Worm (Caenorhabditis elegans) whole organism, L4 larva: ENCODE data around the gene C09E7.4.

Experiments used
- R02D3.7 ChIP-seq: fragments of 150-350 bp; sonication (generic microtip); optimal IDR thresholded peaks from 3 replicates; lab custom pipeline; 2014; ENCODE audit warnings: missing biosample characterization, missing genetic modification characterization
- egl-27 ChIP-seq: sonication (generic microtip); optimal IDR thresholded peaks from 3 replicates; lab custom pipeline; 2017; ENCODE audit warnings: missing biosample characterization, missing genetic modification reagents, missing genetic modification characterization
- hlh-11 ChIP-seq: fragments of 200-800 bp; sonication (Bioruptor generic); optimal IDR thresholded peaks from 2 replicates; lab custom pipeline; 2018; ENCODE audit warnings: mild to moderate bottlenecking, missing genetic modification characterization, missing compliant biosample characterization
- nhr-11 ChIP-seq: fragments of 150-350 bp; optimal IDR thresholded peaks from 2 replicates; lab custom pipeline; 2014; ENCODE audit warnings: missing biosample characterization, missing genetic modification characterization
- nhr-237 ChIP-seq: sonication (generic microtip); optimal IDR thresholded peaks from 2 replicates; lab custom pipeline; 2017; ENCODE audit warnings: missing biosample characterization, missing genetic modification characterization
- nhr-28 ChIP-seq: fragments of 150-350 bp; optimal IDR thresholded peaks from 2 replicates; lab custom pipeline; 2014; ENCODE audit warnings: missing biosample characterization, missing genetic modification characterization
- nhr-76 ChIP-seq: fragments of 150-350 bp; optimal IDR thresholded peaks from 2 replicates; lab custom pipeline; 2014; ENCODE audit warnings: missing biosample characterization, missing genetic modification characterization
- snpc-1.2 ChIP-seq: fragments of 200-800 bp; sonication (Bioruptor generic); IDR thresholded peaks from 2 replicates; pipeline ENCODE4 v1.3.6; 2022; ENCODE audit warnings: missing genetic modification reagents, missing genetic modification characterization, missing compliant biosample characterization
- zag-1 ChIP-seq: fragments of 150-350 bp; optimal IDR thresholded peaks from 2 replicates; lab custom pipeline; 2014; ENCODE audit warnings: missing biosample characterization, missing genetic modification characterization

DNA sequence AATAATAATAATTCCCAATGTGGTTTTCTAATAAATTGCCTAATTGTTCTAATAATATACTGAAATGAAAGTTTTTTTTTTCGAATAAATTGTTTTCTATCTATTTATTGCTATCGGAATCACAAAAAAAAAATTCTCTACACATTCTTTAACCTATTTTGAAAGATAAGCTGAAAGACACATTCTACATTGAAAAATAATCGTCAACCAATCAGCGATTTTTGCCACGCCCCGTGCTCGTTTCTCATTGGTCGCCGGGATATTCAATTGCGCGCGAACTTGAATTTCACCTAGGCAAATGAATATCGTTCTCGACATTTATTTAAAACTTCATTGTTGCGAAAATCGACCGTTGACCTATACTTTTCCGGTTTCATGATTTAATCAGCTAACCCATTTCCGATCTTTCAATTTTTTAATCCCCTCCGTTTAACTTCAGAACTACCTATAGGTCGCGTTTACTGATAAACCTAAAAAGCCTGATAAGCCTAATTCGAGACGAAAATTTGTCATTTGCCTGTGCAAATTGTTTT lies 36.7 kb downstream of the C09E7.4 start, which contains the start of gene F23F12.3:
- no peak for TF ChIP-seq R02D3.7 (tag; lab: Kevin White, UChicago)
- no peak for TF ChIP-seq hlh-11
- TF ChIP-seq zag-1 (tag; lab: Kevin White, UChicago) = no peak
- no peak for TF ChIP-seq nhr-237 (tag; lab: Kevin White, UChicago)
- no peak for TF ChIP-seq nhr-28 (tag; lab: Kevin White, UChicago)
- no peak for TF ChIP-seq snpc-1.2
- no peak for TF ChIP-seq nhr-76 (tag; lab: Kevin White, UChicago)
- TF ChIP-seq egl-27 (tag; lab: Kevin White, UChicago) = no peak
- no peak for TF ChIP-seq nhr-11 (tag; lab: Kevin White, UChicago)
